Worm (Caenorhabditis elegans) whole organism, midembryonic: ENCODE measurements around the gene Y7A5A.6.

Experiments
- cog-1 ChIP-seq: sonication (generic microtip); optimal IDR thresholded peaks from 2 replicates; lab custom pipeline; 2016; ENCODE audit warnings: missing genetic modification characterization, missing compliant biosample characterization
- ztf-29 ChIP-seq: fragments of 200-800 bp; sonication (Bioruptor generic); IDR thresholded peaks from 2 replicates; pipeline ENCODE4 v1.3.6; 2022; ENCODE audit warnings: missing genetic modification reagents, missing genetic modification characterization, missing compliant biosample characterization

ce11 chrX:15766861-15767260 is 32.6 kb downstream of the Y7A5A.6 start:
- TF ChIP-seq ztf-29 (GFP tag; lab: Robert Waterston, UW) (no peak), cog-1 (tag; lab: Kevin White, UChicago) (no peak)
